Worm (Caenorhabditis elegans): Measurements from ENCODE around the gene srh-290.

DNA sequence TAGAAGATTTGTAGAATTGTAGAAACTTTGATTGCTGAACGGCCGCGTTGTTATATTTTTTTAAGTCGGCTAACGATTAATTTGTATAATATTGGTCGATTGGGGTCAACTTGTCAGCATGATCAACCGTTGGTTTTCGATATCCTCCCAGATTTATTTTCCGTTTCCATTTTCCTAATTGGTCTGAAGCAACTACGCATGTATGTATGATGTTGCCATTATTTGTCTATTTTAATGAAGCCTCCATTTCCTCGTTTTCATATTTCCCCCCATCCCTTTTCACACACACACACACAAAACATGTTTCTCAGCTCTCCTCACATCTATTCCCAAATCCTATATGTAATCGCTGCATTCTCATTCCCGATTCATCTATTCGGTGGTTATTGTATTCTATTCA, 10.2 kb downstream of the srh-290 start, which contains the start of gene srh-287:
- no peak for TF ChIP-seq egl-27 (tag; optimal IDR thresholded peaks at IDR 0.05)
- TF ChIP-seq ama-1 (optimal IDR thresholded peaks at IDR 0.05) = no peak
- TF ChIP-seq elt-3 (tag; optimal IDR thresholded peaks at IDR 0.05) = no peak
- TF ChIP-seq nhr-237 (tag; optimal IDR thresholded peaks at IDR 0.05) = no peak
- TF ChIP-seq dmd-4 (tag; optimal IDR thresholded peaks at IDR 0.05) = no peak
- no peak for TF ChIP-seq zag-1 (tag; optimal IDR thresholded peaks at IDR 0.05)
- no peak for TF ChIP-seq lin-39 (tag; optimal IDR thresholded peaks at IDR 0.05)
- no peak for TF ChIP-seq nhr-25 (tag; optimal IDR thresholded peaks at IDR 0.05)
- TF ChIP-seq nhr-12 (tag; optimal IDR thresholded peaks at IDR 0.05) = no peak
- no peak for TF ChIP-seq blmp-1 (tag; optimal IDR thresholded peaks at IDR 0.05; ENCODE audit: insufficient read depth)
- no peak for TF ChIP-seq ztf-11 (tag; optimal IDR thresholded peaks at IDR 0.05)
- no peak for TF ChIP-seq elt-1 (tag; optimal IDR thresholded peaks at IDR 0.05)
- no peak for TF ChIP-seq fos-1 (tag; optimal IDR thresholded peaks at IDR 0.05)

Data from whole organism, L2 larva.